Worm (Caenorhabditis elegans): ENCODE measurements around the gene ilcr-2.

ce11 chrII:5518910-5519309, 43.9 kb downstream of the ilcr-2 start, which contains the start of gene ZK177.2:
- TF ChIP-seq cog-1 (tag; optimal IDR thresholded peaks at IDR 0.05) (no peak), T22C8.4 (GFP tag; IDR thresholded peaks at IDR 0.05) (no peak), flt-1 (GFP tag; IDR thresholded peaks at IDR 0.05) (no peak), ref-1 (GFP tag; conservative IDR thresholded peaks at IDR 0.05) (no peak), tab-1 (GFP tag; IDR thresholded peaks at IDR 0.05) (no peak), klf-2 (GFP tag; conservative IDR thresholded peaks at IDR 0.05) (no peak)

Data from whole organism, midembryonic.